Worm (Caenorhabditis elegans): ENCODE results near the gene grl-1.

The grl-1 gene

ce11 chrV:5576008-5576407 lies 42.4 kb upstream of the grl-1 start (continued):
- TF ChIP-seq nhr-77 (tag; optimal IDR thresholded peaks at IDR 0.05), result peak; percentile 25
- no peak for TF ChIP-seq ceh-62 (tag; optimal IDR thresholded peaks at IDR 0.05)
- TF ChIP-seq lir-3 (tag; optimal IDR thresholded peaks at IDR 0.05), result no peak
- no peak for TF ChIP-seq madf-5 (GFP tag; IDR thresholded peaks at IDR 0.05)
- TF ChIP-seq nhr-102 (tag; optimal IDR thresholded peaks at IDR 0.05), result peak; percentile 60
- peak; percentile 60; the same call in 1 of the 2 replicates for TF ChIP-seq nhr-42 (GFP tag; IDR thresholded peaks at IDR 0.05)
- peak; percentile 47 for TF ChIP-seq dpl-1 (GFP tag; optimal IDR thresholded peaks at IDR 0.05)
- TF ChIP-seq nhr-48 (tag; optimal IDR thresholded peaks at IDR 0.05), result peak; percentile 55
- TF ChIP-seq rbr-2 (tag; optimal IDR thresholded peaks at IDR 0.05), result peak; percentile 36
- TF ChIP-seq unc-39 (tag; optimal IDR thresholded peaks at IDR 0.05), result no peak
- no peak for TF ChIP-seq F10B5.3 (tag; optimal IDR thresholded peaks at IDR 0.05)
- TF ChIP-seq nhr-25 (tag; optimal IDR thresholded peaks at IDR 0.05; ENCODE audit: borderline replicate concordance, insufficient read depth), result no peak

ce11 chrV:5571691-5572090 lies 38.0 kb upstream of the grl-1 start:
- TF ChIP-seq ZK337.2 (GFP tag; IDR thresholded peaks at IDR 0.05) (no peak), fkh-10 (GFP tag; optimal IDR thresholded peaks at IDR 0.05) (peak; percentile 76)

- peak; percentile 63 for TF ChIP-seq fkh-10 (GFP tag; optimal IDR thresholded peaks at IDR 0.05)
- TF ChIP-seq hlh-30 (tag; optimal IDR thresholded peaks at IDR 0.05; ENCODE audit: insufficient read depth), result no peak
These were observed 36.8 kb upstream of the grl-1 start, which contains the start of gene glb-6 for ce11 chrV:5570433-5570832. Gene glb-6, minus strand, starts transcription at chrV:5570533.

ce11 chrV:5567119-5567518 lies 33.5 kb upstream of the grl-1 start, which contains the start of gene C18C4.7:
Gene C18C4.7, minus strand, starts transcription at chrV:5567219.
- TF ChIP-seq F44E2.7 (GFP tag; IDR thresholded peaks at IDR 0.05), result no peak
- TF ChIP-seq daf-16 (GFP tag; optimal IDR thresholded peaks at IDR 0.05), result no peak
- no peak for TF ChIP-seq daf-16 (tag; optimal IDR thresholded peaks at IDR 0.05)
- TF ChIP-seq mdt-29 (GFP tag; IDR thresholded peaks at IDR 0.05), result no peak
- TF ChIP-seq zag-1 (tag; optimal IDR thresholded peaks at IDR 0.05), result no peak
- TF ChIP-seq nhr-102 (tag; optimal IDR thresholded peaks at IDR 0.05), result no peak
- TF ChIP-seq ceh-28 (tag; optimal IDR thresholded peaks at IDR 0.05), result no peak
- no peak for TF ChIP-seq duxl-1 (tag; optimal IDR thresholded peaks at IDR 0.05; ENCODE audit: poor library complexity)
- TF ChIP-seq dpl-1 (GFP tag; optimal IDR thresholded peaks at IDR 0.05), result no peak
- no peak for TF ChIP-seq hmg-1.1 (GFP tag; IDR thresholded peaks at IDR 0.05)
- TF ChIP-seq dmd-9 (GFP tag; IDR thresholded peaks at IDR 0.05), result no peak
- no peak for TF ChIP-seq daf-8 (GFP tag; IDR thresholded peaks at IDR 0.05)
- TF ChIP-seq ztf-11 (tag; optimal IDR thresholded peaks at IDR 0.05), result no peak
- no peak for TF ChIP-seq dmd-8 (GFP tag; IDR thresholded peaks at IDR 0.05)
- no peak for TF ChIP-seq Y75B8A.6 (GFP tag; IDR thresholded peaks at IDR 0.05)

ce11 chrV:5559882-5560281 lies 26.2 kb upstream of the grl-1 start:
- no peak for TF ChIP-seq daf-19 (GFP tag; conservative IDR thresholded peaks at IDR 0.05)
- TF ChIP-seq Y48G9A.11 (GFP tag; IDR thresholded peaks at IDR 0.05), result no peak
- 0 out of 2 replicates have a peak, but pooled peaks have one; percentile 41 for TF ChIP-seq lin-1 (GFP tag; IDR thresholded peaks at IDR 0.05)
- TF ChIP-seq zip-2 (tag; optimal IDR thresholded peaks at IDR 0.05), result no peak
- no peak for TF ChIP-seq R02D3.7 (tag; optimal IDR thresholded peaks at IDR 0.05)
- no peak for TF ChIP-seq daf-16 (GFP tag; optimal IDR thresholded peaks at IDR 0.05)
- TF ChIP-seq daf-16 (tag; optimal IDR thresholded peaks at IDR 0.05), result peak; percentile 99
- no peak for TF ChIP-seq ceh-62 (tag; optimal IDR thresholded peaks at IDR 0.05)
- no peak for TF ChIP-seq F49E8.2 (tag; optimal IDR thresholded peaks at IDR 0.05; ENCODE audit: borderline replicate concordance)
- TF ChIP-seq F37D6.2 (tag; optimal IDR thresholded peaks at IDR 0.05), result no peak
- TF ChIP-seq nhr-102 (tag; optimal IDR thresholded peaks at IDR 0.05), result peak; percentile 14
- TF ChIP-seq hlh-30 (tag; optimal IDR thresholded peaks at IDR 0.05; ENCODE audit: insufficient read depth), result peak; percentile 8
- TF ChIP-seq vab-7 (GFP tag; IDR thresholded peaks at IDR 0.05), result no peak
- TF ChIP-seq Y105C5A.15 (GFP tag; IDR thresholded peaks at IDR 0.05), result no peak
- TF ChIP-seq ztf-7 (tag; optimal IDR thresholded peaks at IDR 0.05), result no peak
- no peak for TF ChIP-seq saeg-2 (GFP tag; IDR thresholded peaks at IDR 0.05)
- peak; percentile 75 for TF ChIP-seq dmd-6 (GFP tag; IDR thresholded peaks at IDR 0.05)
- no peak for TF ChIP-seq mdt-29 (GFP tag; IDR thresholded peaks at IDR 0.05)
- peak; percentile 88 for TF ChIP-seq dve-1 (tag; optimal IDR thresholded peaks at IDR 0.05; ENCODE audit: insufficient read depth)
- TF ChIP-seq nhr-11 (tag; optimal IDR thresholded peaks at IDR 0.05), result no peak
- no peak for TF ChIP-seq gei-8 (GFP tag; optimal IDR thresholded peaks at IDR 0.05)
- TF ChIP-seq nhr-77 (tag; optimal IDR thresholded peaks at IDR 0.05), result peak; percentile 63
- no peak for TF ChIP-seq rbr-2 (tag; optimal IDR thresholded peaks at IDR 0.05)

Measured in whole organism, L4 larva.